Worm (Caenorhabditis elegans): ENCODE results near the gene F55C9.11.

Gene F55C9.11

ce11 chrV:19260686-19261085 lies 48.8 kb downstream of the F55C9.11 start:
- no peak for TF ChIP-seq mdl-1 (tag; optimal IDR thresholded peaks at IDR 0.05)
- no peak for TF ChIP-seq snpc-4 (tag; optimal IDR thresholded peaks at IDR 0.05)
- no peak for TF ChIP-seq zag-1 (tag; optimal IDR thresholded peaks at IDR 0.05)
- TF ChIP-seq ztf-11 (tag; optimal IDR thresholded peaks at IDR 0.05): no peak
- no peak for TF ChIP-seq fkh-10 (GFP tag; optimal IDR thresholded peaks at IDR 0.05)
- TF ChIP-seq ceh-9 (tag; optimal IDR thresholded peaks at IDR 0.05): no peak
- TF ChIP-seq nhr-12 (tag; optimal IDR thresholded peaks at IDR 0.05): no peak
- TF ChIP-seq aly-2 (tag; optimal IDR thresholded peaks at IDR 0.05): no peak
- TF ChIP-seq nhr-28 (tag; optimal IDR thresholded peaks at IDR 0.05): no peak
- no peak for TF ChIP-seq nhr-43 (tag; optimal IDR thresholded peaks at IDR 0.05; ENCODE audit: poor library complexity, severe bottlenecking)
- no peak for TF ChIP-seq ZK546.5 (tag; optimal IDR thresholded peaks at IDR 0.05)
- no peak for TF ChIP-seq elt-2 (tag; optimal IDR thresholded peaks at IDR 0.05)
- no peak for TF ChIP-seq lsy-12 (tag; optimal IDR thresholded peaks at IDR 0.05)
- no peak for TF ChIP-seq elt-1 (tag; optimal IDR thresholded peaks at IDR 0.05)

ce11 chrV:19259403-19259802 lies 50.1 kb downstream of the F55C9.11 start:
- no peak for TF ChIP-seq nhr-237 (tag; optimal IDR thresholded peaks at IDR 0.05)

- no peak for TF ChIP-seq eor-1 (tag; optimal IDR thresholded peaks at IDR 0.05)
- TF ChIP-seq nhr-23 (tag; optimal IDR thresholded peaks at IDR 0.05): no peak
- TF ChIP-seq nhr-28 (tag; optimal IDR thresholded peaks at IDR 0.05): no peak
- TF ChIP-seq ceh-16 (tag; optimal IDR thresholded peaks at IDR 0.05): no peak
- no peak for TF ChIP-seq nhr-76 (tag; optimal IDR thresholded peaks at IDR 0.05)
- no peak for TF ChIP-seq egl-5 (tag; optimal IDR thresholded peaks at IDR 0.05)
- no peak for TF ChIP-seq lin-39 (tag; optimal IDR thresholded peaks at IDR 0.05)
- no peak for TF ChIP-seq nhr-11 (tag; optimal IDR thresholded peaks at IDR 0.05)
- TF ChIP-seq ceh-28 (tag; optimal IDR thresholded peaks at IDR 0.05): no peak
- no peak for TF ChIP-seq fkh-10 (GFP tag; optimal IDR thresholded peaks at IDR 0.05)
- no peak for TF ChIP-seq R02D3.7 (tag; optimal IDR thresholded peaks at IDR 0.05)
- no peak for TF ChIP-seq nhr-77 (tag; optimal IDR thresholded peaks at IDR 0.05)
- no peak for TF ChIP-seq ztf-4 (tag; optimal IDR thresholded peaks at IDR 0.05)
- no peak for TF ChIP-seq nfya-1 (tag; optimal IDR thresholded peaks at IDR 0.05; ENCODE audit: insufficient read depth)
- no peak for TF ChIP-seq skn-1 (tag; optimal IDR thresholded peaks at IDR 0.05)
- TF ChIP-seq sea-2 (GFP tag; optimal IDR thresholded peaks at IDR 0.05): no peak
- no peak for TF ChIP-seq pha-4 (tag; optimal IDR thresholded peaks at IDR 0.05)
- no peak for TF ChIP-seq snpc-4 (tag; optimal IDR thresholded peaks at IDR 0.05)
Measured at ce11 chrV:19257653-19258052, 51.8 kb downstream of the F55C9.11 start, which contains the start of gene F21D9.3. TSS of gene F21D9.3 (minus strand) at chrV:19257753.
